Fruit fly (Drosophila melanogaster) Kc167 (cell line): Measurements from ENCODE around the gene CG9029.

Experiments
- Myc ChIP-seq: fragments of >200 bp; optimal IDR thresholded peaks from 2 replicates; lab custom pipeline; 2017; ENCODE audit warnings: missing external identifiers
- Sin3A ChIP-seq: fragments of >200 bp; optimal IDR thresholded peaks from 2 replicates; lab custom pipeline; 2018; ENCODE audit warnings: missing external identifiers
- h ChIP-seq: fragments of >200 bp; optimal IDR thresholded peaks from 3 replicates; lab custom pipeline; 2018; ENCODE audit warnings: missing external identifiers
- insv ChIP-seq: fragments of >200 bp; optimal IDR thresholded peaks from 3 replicates; lab custom pipeline; 2018; ENCODE audit warnings: missing external identifiers
- psq ChIP-seq: fragments of >200 bp; optimal IDR thresholded peaks from 2 replicates; lab custom pipeline; 2017; ENCODE audit warnings: missing external identifiers

DNA sequence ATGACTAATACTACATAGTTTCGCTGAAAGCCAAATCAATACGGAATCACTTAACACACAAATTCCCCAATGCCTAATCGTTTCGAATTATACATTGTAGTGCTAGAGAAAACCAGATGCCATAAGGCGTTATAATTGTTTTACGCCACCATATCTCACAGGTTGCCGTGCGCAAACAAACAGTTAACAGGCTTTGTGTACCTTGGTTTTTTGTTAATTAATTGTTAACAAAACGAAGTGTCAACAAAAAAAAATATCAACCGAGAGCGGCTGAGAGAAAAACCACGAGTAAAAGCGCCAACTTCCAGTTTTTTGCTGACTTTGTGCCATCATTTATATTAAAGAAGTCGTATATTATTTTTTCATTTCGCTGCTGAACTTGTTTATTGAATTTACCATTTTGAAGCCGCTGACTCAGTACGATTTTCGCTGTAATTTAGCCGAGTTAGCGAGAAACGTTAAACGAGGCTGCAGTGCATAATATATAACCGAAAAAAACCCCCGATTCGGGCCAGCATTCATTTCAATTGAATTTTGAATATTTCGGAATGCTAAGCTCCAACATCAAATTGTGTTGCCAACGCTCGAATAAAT lies 9.2 kb upstream of the CG9029 start:
- no peak for TF ChIP-seq insv (lab: Kevin White, UChicago)
- TF ChIP-seq h (lab: Kevin White, UChicago) = no peak
- TF ChIP-seq psq (lab: Kevin White, UChicago) = no peak
- TF ChIP-seq Sin3A (lab: Kevin White, UChicago) = no peak
- no peak for TF ChIP-seq Myc (lab: Kevin White, UChicago)
